Worm (Caenorhabditis elegans) whole organism, L1 larva: ENCODE results near the gene srxa-6.

ENCODE experiments used
- aha-1 ChIP-seq: fragments of 150-350 bp; optimal IDR thresholded peaks from 2 replicates; lab custom pipeline; 2014; ENCODE audit warnings: missing biosample characterization, missing genetic modification characterization
- ama-1 ChIP-seq: fragments of 150-350 bp; optimal IDR thresholded peaks from 2 replicates; lab custom pipeline; 2014
- ceh-88 ChIP-seq: fragments of 200-800 bp; sonication (Bioruptor generic); IDR thresholded peaks from 2 replicates; pipeline ENCODE4 v1.3.6; 2022; ENCODE audit warnings: missing genetic modification characterization, missing compliant biosample characterization
- ceh-90 ChIP-seq: sonication (generic microtip); optimal IDR thresholded peaks from 2 replicates; lab custom pipeline; 2016; ENCODE audit warnings: missing genetic modification characterization, missing compliant biosample characterization
- ces-1 ChIP-seq: fragments of 150-350 bp; optimal IDR thresholded peaks from 2 replicates; lab custom pipeline; 2014; ENCODE audit warnings: missing biosample characterization, missing genetic modification reagents, missing genetic modification characterization
- dsc-1 ChIP-seq: sonication (generic microtip); optimal IDR thresholded peaks from 2 replicates; lab custom pipeline; 2016; ENCODE audit warnings: mild to moderate bottlenecking, missing genetic modification characterization, missing compliant biosample characterization
- efl-1 ChIP-seq, 4 experiments: fragments of 150-350 bp; optimal IDR thresholded peaks in 3 of 4; peaks in 1 of 4; 1 replicate in 1 of 4; 2 replicates in 3 of 4; lab custom pipeline; 2014; ENCODE audit warnings: missing biosample characterization in 2 of 4, missing genetic modification characterization in 2 of 4, missing genetic modification reagents in 2 of 4
- egl-13 ChIP-seq: sonication (generic microtip); optimal IDR thresholded peaks from 2 replicates; lab custom pipeline; 2016; ENCODE audit warnings: missing genotype, missing genetic modification reagents, missing genetic modification characterization, missing compliant biosample characterization
- egl-27 ChIP-seq, 2 experiments: fragments of 150-350 bp in 1 of 2; sonication (generic microtip); optimal IDR thresholded peaks; 3 replicates each; lab custom pipeline; 2017 to 2018; ENCODE audit warnings: missing biosample characterization in 2 of 2, missing genetic modification characterization in 2 of 2, missing genetic modification reagents in 2 of 2
- elt-3 ChIP-seq, 6 experiments: fragments of 150-350 bp in 1 of 6; sonication (generic microtip); optimal IDR thresholded peaks; 2 replicates each; lab custom pipeline; 2017 to 2018; ENCODE audit warnings: missing biosample characterization in 6 of 6, missing genetic modification characterization in 6 of 6, inconsistent platforms in 1 of 6
- ets-5 ChIP-seq: fragments of 200-800 bp; sonication (Bioruptor generic); IDR thresholded peaks from 2 replicates; pipeline ENCODE4 v1.3.6; 2022; ENCODE audit warnings: missing genetic modification characterization, missing compliant biosample characterization
- fkh-4 ChIP-seq: sonication (generic microtip); optimal IDR thresholded peaks from 2 replicates; lab custom pipeline; 2016; ENCODE audit warnings: missing compliant biosample characterization, missing genetic modification characterization, borderline replicate concordance
- fkh-8 ChIP-seq: sonication (generic microtip); optimal IDR thresholded peaks from 2 replicates; lab custom pipeline; 2016; ENCODE audit warnings: mild to moderate bottlenecking, missing genetic modification characterization, missing compliant biosample characterization
- grh-1 ChIP-seq: fragments of 200-800 bp; sonication (Bioruptor generic); IDR thresholded peaks from 2 replicates; pipeline ENCODE4 v1.3.6; 2022; ENCODE audit warnings: missing genetic modification reagents, missing genetic modification characterization, missing compliant biosample characterization
- hlh-4 ChIP-seq: sonication (generic microtip); optimal IDR thresholded peaks from 2 replicates; lab custom pipeline; 2016; ENCODE audit warnings: mild to moderate bottlenecking, missing genetic modification characterization, missing compliant biosample characterization
- irx-1 ChIP-seq: sonication (generic microtip); optimal IDR thresholded peaks from 2 replicates; lab custom pipeline; 2016; ENCODE audit warnings: missing genetic modification characterization, missing compliant biosample characterization
- isw-1 ChIP-seq: fragments of 200-800 bp; sonication (Bioruptor generic); IDR thresholded peaks from 2 replicates; pipeline ENCODE4 v1.3.6; 2022; ENCODE audit warnings: missing genetic modification characterization, missing compliant biosample characterization
- jun-1 ChIP-seq: fragments of 150-350 bp; optimal IDR thresholded peaks from 2 replicates; lab custom pipeline; 2014; ENCODE audit warnings: missing biosample characterization, missing genetic modification reagents, missing genetic modification characterization
- lin-13 ChIP-seq: fragments of 150-350 bp; optimal IDR thresholded peaks from 2 replicates; lab custom pipeline; 2014; ENCODE audit warnings: missing biosample characterization, missing genetic modification reagents, missing genetic modification characterization
- lin-15B ChIP-seq: fragments of 150-350 bp; sonication (generic microtip); optimal IDR thresholded peaks from 3 replicates; lab custom pipeline; 2014; ENCODE audit warnings: missing biosample characterization, missing genetic modification characterization
- lin-35 ChIP-seq, 2 experiments: fragments of 150-350 bp; optimal IDR thresholded peaks; 2 replicates each; lab custom pipeline; 2014; ENCODE audit warnings: missing biosample characterization in 2 of 2, missing genetic modification characterization in 2 of 2, missing genetic modification reagents in 2 of 2
- lir-3 ChIP-seq: sonication (generic microtip); optimal IDR thresholded peaks from 2 replicates; lab custom pipeline; 2016; ENCODE audit warnings: mild to moderate bottlenecking, missing genetic modification characterization, moderate library complexity, missing compliant biosample characterization; ENCODE audit not compliant: poor library complexity
- lsy-2 ChIP-seq, 2 experiments: fragments of 150-350 bp; optimal IDR thresholded peaks; 2 replicates each; lab custom pipeline; 2014; ENCODE audit warnings: missing biosample characterization in 2 of 2, missing genetic modification characterization in 2 of 2
- mab-9 ChIP-seq: fragments of 200-800 bp; sonication (Bioruptor generic); IDR thresholded peaks from 2 replicates; pipeline ENCODE4 v1.3.6; 2022; ENCODE audit warnings: missing genetic modification reagents, missing genetic modification characterization, missing compliant biosample characterization
- mdl-1 ChIP-seq, 2 experiments: fragments of 150-350 bp; optimal IDR thresholded peaks; 2 replicates each; lab custom pipeline; 2014 to 2017; ENCODE audit warnings: missing biosample characterization in 2 of 2, missing genetic modification characterization in 2 of 2, inconsistent platforms in 1 of 2
- nhr-84 ChIP-seq: sonication (generic microtip); optimal IDR thresholded peaks from 2 replicates; lab custom pipeline; 2017; ENCODE audit warnings: missing biosample characterization, missing genetic modification characterization
- nhr-90 ChIP-seq: sonication (generic microtip); optimal IDR thresholded peaks from 2 replicates; lab custom pipeline; 2016; ENCODE audit warnings: mild to moderate bottlenecking, missing genetic modification characterization, missing compliant biosample characterization; ENCODE audit not compliant: poor library complexity
- pag-3 ChIP-seq: sonication (generic microtip); optimal IDR thresholded peaks from 2 replicates; lab custom pipeline; 2017; ENCODE audit warnings: missing genetic modification characterization, mild to moderate bottlenecking, missing compliant biosample characterization, antibody characterized with exemption, borderline replicate concordance; ENCODE audit not compliant: insufficient read depth
- rnt-1 ChIP-seq: sonication (generic microtip); optimal IDR thresholded peaks from 2 replicates; lab custom pipeline; 2016; ENCODE audit warnings: mild to moderate bottlenecking, missing genetic modification characterization, moderate library complexity, missing compliant biosample characterization
- skn-1 ChIP-seq: fragments of 150-350 bp; optimal IDR thresholded peaks from 2 replicates; lab custom pipeline; 2014; ENCODE audit warnings: missing biosample characterization, missing genetic modification characterization
- snpc-4 ChIP-seq: fragments of 150-350 bp; optimal IDR thresholded peaks from 2 replicates; lab custom pipeline; 2014; ENCODE audit warnings: missing biosample characterization, missing genetic modification characterization
- sox-4 ChIP-seq: sonication (generic microtip); optimal IDR thresholded peaks from 2 replicates; lab custom pipeline; 2016; ENCODE audit warnings: missing genetic modification characterization, missing compliant biosample characterization
- sup-37 ChIP-seq: fragments of 200-800 bp; sonication (Bioruptor generic); optimal IDR thresholded peaks from 2 replicates; lab custom pipeline; 2018; ENCODE audit warnings: mild to moderate bottlenecking, missing genetic modification characterization, missing compliant biosample characterization
- swsn-7 ChIP-seq: sonication (generic microtip); optimal IDR thresholded peaks from 2 replicates; lab custom pipeline; 2016; ENCODE audit warnings: missing genetic modification characterization, missing compliant biosample characterization
- tbx-2 ChIP-seq: sonication (generic microtip); optimal IDR thresholded peaks from 2 replicates; lab custom pipeline; 2016; ENCODE audit warnings: missing genetic modification characterization, missing compliant biosample characterization
- tlp-1 ChIP-seq: fragments of 150-350 bp; optimal IDR thresholded peaks from 2 replicates; lab custom pipeline; 2014; ENCODE audit warnings: missing biosample characterization, missing genetic modification characterization
- unc-62 ChIP-seq: fragments of 150-350 bp; optimal IDR thresholded peaks from 2 replicates; lab custom pipeline; 2014; ENCODE audit warnings: missing biosample characterization, missing genetic modification reagents, missing genetic modification characterization
- unc-86 ChIP-seq: sonication (generic microtip); optimal IDR thresholded peaks from 2 replicates; lab custom pipeline; 2016; ENCODE audit warnings: missing genetic modification characterization, missing compliant biosample characterization
- xbp-1 ChIP-seq: sonication (generic microtip); optimal IDR thresholded peaks from 2 replicates; lab custom pipeline; 2016; ENCODE audit warnings: missing genetic modification characterization, missing compliant biosample characterization
- zag-1 ChIP-seq: fragments of 150-350 bp; optimal IDR thresholded peaks from 2 replicates; lab custom pipeline; 2014; ENCODE audit warnings: missing biosample characterization, missing genetic modification characterization
- ztf-11 ChIP-seq, 2 experiments: sonication (generic microtip); optimal IDR thresholded peaks; 2 replicates each; lab custom pipeline; 2016 to 2017; ENCODE audit warnings: missing genetic modification characterization in 2 of 2, missing biosample characterization in 1 of 2, missing compliant biosample characterization in 1 of 2
- ztf-4 ChIP-seq: fragments of 150-350 bp; optimal IDR thresholded peaks from 2 replicates; lab custom pipeline; 2014; ENCODE audit warnings: missing biosample characterization, missing genetic modification characterization

Gene srxa-6

ce11 chrV:20779707-20780346 lies 45.1 kb downstream of the srxa-6 start (continued):
- TF ChIP-seq mdl-1 (tag; optimal IDR thresholded peaks at IDR 0.05; lab: Kevin White, UChicago), result no peak
- no peak for TF ChIP-seq grh-1 (GFP tag; lab: Robert Waterston, UW)
- TF ChIP-seq dsc-1 (tag; lab: Kevin White, UChicago), result peak; percentile 80
- peak; percentile 58 for TF ChIP-seq rnt-1
- no peak for TF ChIP-seq nhr-90
- no peak for TF ChIP-seq lin-15B (tag; lab: Kevin White, UChicago)
- TF ChIP-seq aha-1, result no peak
- no peak for TF ChIP-seq tlp-1
- no peak for TF ChIP-seq ceh-88 (GFP tag; lab: Robert Waterston, UW)
- TF ChIP-seq lin-35 (GFP tag; optimal IDR thresholded peaks at IDR 0.05; lab: Kevin White, UChicago), result no peak
- TF ChIP-seq egl-27 (tag; optimal IDR thresholded peaks at IDR 0.05; lab: Kevin White, UChicago), result no peak
- TF ChIP-seq unc-62 (GFP tag; lab: Kevin White, UChicago), result no peak
- TF ChIP-seq egl-13 (tag; lab: Kevin White, UChicago), result no peak
- TF ChIP-seq snpc-4, result no peak
- no peak for TF ChIP-seq ces-1 (GFP tag; lab: Kevin White, UChicago)
- no peak for TF ChIP-seq fkh-4 (tag; lab: Kevin White, UChicago)
- no peak for TF ChIP-seq skn-1 (tag; lab: Kevin White, UChicago)
- no peak for TF ChIP-seq elt-3 (tag; optimal IDR thresholded peaks at IDR 0.05; lab: Kevin White, UChicago)
- TF ChIP-seq jun-1, result no peak
- TF ChIP-seq nhr-84 (tag; lab: Kevin White, UChicago), result no peak
- no peak for TF ChIP-seq lir-3 (tag; lab: Kevin White, UChicago)
- TF ChIP-seq pag-3, result no peak

ce11 chrV:20780400-20780799 lies 45.6 kb downstream of the srxa-6 start, which contains the start of gene hif-1:
Gene hif-1 (plus strand): TSS chrV:20780407.
- TF ChIP-seq hlh-4 (tag; lab: Kevin White, UChicago) (no peak), isw-1 (GFP tag; lab: Robert Waterston, UW) (no peak), lsy-2 (tag; optimal IDR thresholded peaks at IDR 0.05; lab: Kevin White, UChicago) (peak in 1 of 2 experiments; percentile 57), efl-1 (optimal IDR thresholded peaks at IDR 0.05; lab: Kevin White, UChicago) (no peak), efl-1 (GFP tag; optimal IDR thresholded peaks at IDR 0.05 in 1 of 2; lab: Kevin White, UChicago) (no peak), ztf-11 (tag; optimal IDR thresholded peaks at IDR 0.05; lab: Kevin White, UChicago) (no peak), nhr-90 (no peak), sup-37 (GFP tag; lab: Kevin White, UChicago) (no peak), snpc-4 (no peak), xbp-1 (no peak), elt-3 (tag; optimal IDR thresholded peaks at IDR 0.05; lab: Kevin White, UChicago) (no peak), lin-13 (GFP tag; lab: Kevin White, UChicago) (no peak), rnt-1 (peak; percentile 13), unc-86 (tag; lab: Kevin White, UChicago) (no peak), egl-13 (tag; lab: Kevin White, UChicago) (peak; percentile 31)

ce11 chrV:20781346-20781952 lies 46.7 kb downstream of the srxa-6 start:
- no peak for TF ChIP-seq efl-1 (optimal IDR thresholded peaks at IDR 0.05; lab: Kevin White, UChicago)
- peak in 1 of 2 experiments; percentile 54 for TF ChIP-seq efl-1 (GFP tag; optimal IDR thresholded peaks at IDR 0.05 in 1 of 2; lab: Kevin White, UChicago)
- no peak for TF ChIP-seq sox-4 (tag; lab: Kevin White, UChicago)
- no peak for TF ChIP-seq hlh-4 (tag; lab: Kevin White, UChicago)
- TF ChIP-seq ceh-88 (GFP tag; lab: Robert Waterston, UW), result no peak
- TF ChIP-seq unc-62 (GFP tag; lab: Kevin White, UChicago), result peak; percentile 27
- no peak for TF ChIP-seq mab-9 (GFP tag; lab: Robert Waterston, UW)

ce11 chrV:20782188-20782587 lies 47.4 kb downstream of the srxa-6 start:
- peak; percentile 93 for TF ChIP-seq fkh-8 (tag; lab: Kevin White, UChicago)
- peak; percentile 30 for TF ChIP-seq ama-1 (lab: Kevin White, UChicago)
- TF ChIP-seq hlh-4 (tag; lab: Kevin White, UChicago), result no peak
- TF ChIP-seq ets-5 (GFP tag; lab: Robert Waterston, UW), result no peak
- peak; percentile 88 for TF ChIP-seq zag-1
- peak; percentile 74 for TF ChIP-seq tbx-2 (tag; lab: Kevin White, UChicago)
- peak; percentile 72 for TF ChIP-seq swsn-7 (tag; lab: Kevin White, UChicago)
- TF ChIP-seq grh-1 (GFP tag; lab: Robert Waterston, UW), result no peak
- TF ChIP-seq lsy-2 (tag; optimal IDR thresholded peaks at IDR 0.05; lab: Kevin White, UChicago), result peak; percentile 60 to 67
- no peak for TF ChIP-seq ceh-90 (tag; lab: Kevin White, UChicago)
- no peak for TF ChIP-seq elt-3 (tag; optimal IDR thresholded peaks at IDR 0.05; lab: Kevin White, UChicago)
- TF ChIP-seq unc-86 (tag; lab: Kevin White, UChicago), result peak; percentile 73
- no peak for TF ChIP-seq ztf-11 (tag; optimal IDR thresholded peaks at IDR 0.05; lab: Kevin White, UChicago)
- no peak for TF ChIP-seq nhr-90
- no peak for TF ChIP-seq nhr-84 (tag; lab: Kevin White, UChicago)
- TF ChIP-seq lir-3 (tag; lab: Kevin White, UChicago), result no peak
- peak; percentile 18 for TF ChIP-seq irx-1 (tag; lab: Kevin White, UChicago)
- TF ChIP-seq isw-1 (GFP tag; lab: Robert Waterston, UW), result peak; percentile 30
- TF ChIP-seq ces-1 (GFP tag; lab: Kevin White, UChicago), result peak; percentile 84
- peak; percentile 26 for TF ChIP-seq ztf-4 (tag; lab: Kevin White, UChicago)
